Fruit fly (Drosophila melanogaster): ENCODE data around the gene CG43133.

Gene CG43133

DNA sequence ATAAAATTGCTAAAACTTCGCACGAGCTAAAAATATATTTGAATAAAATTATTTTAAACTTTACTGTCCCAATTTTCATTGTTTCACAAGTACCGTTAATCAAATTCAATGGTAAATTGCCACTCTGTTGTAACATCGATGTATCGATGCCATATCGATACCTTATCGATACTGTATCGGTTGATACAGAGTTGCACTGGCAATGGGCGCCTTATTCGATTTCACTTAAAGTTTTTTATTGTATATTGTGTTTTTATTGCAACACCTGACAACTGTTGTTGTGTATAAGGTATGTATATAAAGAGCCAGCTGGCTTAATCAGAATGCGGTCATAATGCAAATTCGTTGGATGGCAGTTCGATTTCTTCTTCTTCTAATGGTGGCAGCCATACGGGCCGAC, 8.3 kb upstream of the CG43133 start, which contains the start of gene CG43229 (continued):
- TF ChIP-seq HHEX (GFP tag; optimal IDR thresholded peaks at IDR 0.05) (no peak), knrl (GFP tag; IDR thresholded peaks at IDR 0.05; ENCODE audit: partially characterized antibody) (peak; percentile 72; the same call in 2 of the 3 replicates), CG15479 (GFP tag; optimal IDR thresholded peaks at IDR 0.05) (no peak), Med (GFP tag) (peak; percentile 82), BEAF-32 (GFP tag; optimal IDR thresholded peaks at IDR 0.05) (peak; percentile 79), tna (GFP tag; IDR thresholded peaks at IDR 0.05; ENCODE audit: partially characterized antibody) (peak; percentile 79), sim (GFP tag; IDR thresholded peaks at IDR 0.05) (no peak), Dref (GFP tag; IDR thresholded peaks at IDR 0.05) (peak; percentile 91), gt (GFP tag; IDR thresholded peaks at IDR 0.05) (no peak), unc-4 (GFP tag; IDR thresholded peaks at IDR 0.05; ENCODE audit: partially characterized antibody) (peak; percentile 63), HLH4C (GFP tag; IDR thresholded peaks at IDR 0.05; ENCODE audit: partially characterized antibody) (peak; percentile 78), CG2116 (GFP tag; optimal IDR thresholded peaks at IDR 0.05) (peak; percentile 98), Bgb (GFP tag; IDR thresholded peaks at IDR 0.05; ENCODE audit: partially characterized antibody) (peak; percentile 80), sens (GFP tag) (peak; percentile 44), nom (GFP tag; optimal IDR thresholded peaks at IDR 0.05) (no peak)

DNA sequence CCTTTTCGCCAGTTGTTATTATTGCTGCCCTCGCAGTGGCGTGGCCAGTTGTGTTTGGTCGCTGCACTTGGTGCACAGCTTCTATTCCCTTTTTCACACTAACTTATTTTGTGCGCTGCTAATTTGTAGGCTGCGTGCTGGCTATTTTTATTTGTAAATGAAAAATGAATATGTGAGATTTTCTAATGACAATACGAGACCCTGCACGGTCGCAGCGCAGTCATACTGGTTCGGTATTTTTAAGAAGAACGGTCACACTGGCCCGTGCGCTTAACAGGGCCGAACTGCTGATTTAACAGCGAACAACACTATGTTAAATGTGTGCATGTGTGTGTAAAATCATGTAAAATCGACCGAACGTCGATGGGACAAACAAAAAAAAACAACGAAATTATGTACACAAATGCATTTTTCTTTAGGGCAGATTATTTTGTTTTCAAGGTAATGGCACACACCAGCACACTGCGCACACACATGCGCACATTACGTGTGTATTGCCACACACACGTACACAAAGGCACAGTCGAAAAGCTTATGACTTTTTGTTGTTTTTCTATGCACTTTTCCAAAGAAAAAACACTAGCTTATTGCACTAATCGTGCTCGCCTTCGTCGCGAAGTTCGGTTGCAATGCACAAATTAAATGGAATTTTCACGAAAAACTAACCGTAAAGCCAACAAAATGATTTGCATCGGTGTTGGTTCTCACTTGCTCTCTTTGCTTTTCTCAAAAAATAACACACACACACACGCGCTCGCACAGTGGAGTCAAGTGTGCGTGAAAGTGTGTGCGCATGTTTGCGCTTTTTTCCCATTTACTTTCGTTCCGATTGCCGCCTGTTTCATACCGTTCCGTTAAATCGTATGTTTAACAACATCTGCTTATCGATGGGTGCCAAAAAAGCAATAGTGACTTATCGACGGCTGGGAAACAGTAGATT, 7.2 kb upstream of the CG43133 start, which contains the start of gene ari-1:
Gene ari-1 (minus strand): TSS at position 875 of the 940 bp plus-strand sequence.
- TF ChIP-seq Ets97D (GFP tag; optimal IDR thresholded peaks at IDR 0.05) (peak; percentile 25), lola (GFP tag; optimal IDR thresholded peaks at IDR 0.05) (peak in 1 of 3 experiments; percentile 45), Nf-YC (tag; optimal IDR thresholded peaks at IDR 0.05) (peak; percentile 12), CG15269 (tag; optimal IDR thresholded peaks at IDR 0.05) (no peak), nerfin-2 (GFP tag; IDR thresholded peaks at IDR 0.05; ENCODE audit: partially characterized antibody) (no peak), Doc3 (GFP tag; IDR thresholded peaks at IDR 0.05; ENCODE audit: partially characterized antibody) (peak; percentile 31; the same call in 1 of the 3 replicates), ATbp (GFP tag; optimal IDR thresholded peaks at IDR 0.05) (peak; percentile 35), CG33213 (GFP tag; optimal IDR thresholded peaks at IDR 0.05) (peak; percentile 41), CG18599 (GFP tag; optimal IDR thresholded peaks at IDR 0.05) (no peak), sqz (GFP tag; optimal IDR thresholded peaks at IDR 0.05) (peak; percentile 9), Opbp (GFP tag; IDR thresholded peaks at IDR 0.05; ENCODE audit: partially characterized antibody) (peak; percentile 46; the same call in 1 of the 3 replicates), Sin3A (optimal IDR thresholded peaks at IDR 0.05) (peak; percentile 57), CG17186 (GFP tag; optimal IDR thresholded peaks at IDR 0.05) (peak; percentile 98), Bgb (GFP tag; IDR thresholded peaks at IDR 0.05; ENCODE audit: partially characterized antibody) (peak; percentile 60; the same call in 1 of the 2 replicates), CG6683 (GFP tag; optimal IDR thresholded peaks at IDR 0.05) (no peak), dmrt11E (tag; optimal IDR thresholded peaks at IDR 0.05) (no peak), Pdp1 (GFP tag; optimal IDR thresholded peaks at IDR 0.05) (peak in 1 of 2 experiments; percentile 15), knrl (GFP tag; IDR thresholded peaks at IDR 0.05; ENCODE audit: partially characterized antibody) (peak; percentile 41; the same call in 2 of the 3 replicates), ewg (GFP tag; optimal IDR thresholded peaks at IDR 0.05) (peak; percentile 62), gfzf (GFP tag; optimal IDR thresholded peaks at IDR 0.05) (peak; percentile 82), Dll (GFP tag; IDR thresholded peaks at IDR 0.05; ENCODE audit: partially characterized antibody) (no peak), MESR4 (GFP tag; optimal IDR thresholded peaks at IDR 0.05) (peak; percentile 90), CG1603 (tag; optimal IDR thresholded peaks at IDR 0.05) (peak; percentile 58), cato (GFP tag; optimal IDR thresholded peaks at IDR 0.05; ENCODE audit: borderline replicate concordance) (no peak), unc-4 (GFP tag; IDR thresholded peaks at IDR 0.05; ENCODE audit: partially characterized antibody) (no peak; the same call in 1 of the 2 replicates), CG9437 (GFP tag; optimal IDR thresholded peaks at IDR 0.05) (peak; percentile 68), CG42726 (GFP tag; IDR thresholded peaks at IDR 0.05; ENCODE audit: partially characterized antibody) (0 out of 2 replicates have a peak, but pooled peaks have one; percentile 19), CG14667 (GFP tag; IDR thresholded peaks at IDR 0.05) (no peak), pfk (GFP tag; optimal IDR thresholded peaks at IDR 0.05) (peak; percentile 93), CG6791 (GFP tag; IDR thresholded peaks at IDR 0.05; ENCODE audit: partially characterized antibody) (peak; percentile 57; the same call in 2 of the 3 replicates), stwl (tag; optimal IDR thresholded peaks at IDR 0.05) (peak; percentile 44)
